Fruit fly (Drosophila melanogaster) whole organism, embryonic: ENCODE results near the gene CG3448.

Source experiments
- Abd-B ChIP-seq: fragments of 200-800 bp; sonication (Bioruptor generic); optimal IDR thresholded peaks from 2 replicates; lab custom pipeline; 2018; ENCODE audit warnings: missing biosample characterization, mild to moderate bottlenecking, missing genetic modification characterization, moderate library complexity
- Adf1 ChIP-seq: fragments of 200-800 bp; sonication (Bioruptor generic); IDR thresholded peaks from 2 replicates; pipeline ENCODE4 v1.3.6; 2022; ENCODE audit warnings: missing biosample characterization, missing genetic modification characterization
- Antp ChIP-seq: fragments of 200-800 bp; sonication (Bioruptor generic); optimal IDR thresholded peaks from 3 replicates; lab custom pipeline; 2016; ENCODE audit warnings: missing biosample characterization, missing genetic modification characterization
- Bgb ChIP-seq: fragments of 200-800 bp; sonication (Bioruptor generic); IDR thresholded peaks from 2 replicates; pipeline ENCODE4 v1.3.6; 2022; ENCODE audit warnings: missing biosample characterization, missing genetic modification characterization; ENCODE audit not compliant: partially characterized antibody
- CG1024 ChIP-seq: fragments of 200-800 bp; sonication (Bioruptor generic); IDR thresholded peaks from 2 replicates; pipeline ENCODE4 v1.3.6; 2022; ENCODE audit warnings: missing biosample characterization, missing genetic modification characterization
- CG10274 ChIP-seq: fragments of 200-800 bp; sonication (Bioruptor generic); optimal IDR thresholded peaks from 3 replicates; lab custom pipeline; 2017; ENCODE audit warnings: missing biosample characterization, mild to moderate bottlenecking, missing genetic modification characterization
- CG10431 ChIP-seq: fragments of 200-800 bp; sonication (Bioruptor generic); optimal IDR thresholded peaks from 3 replicates; lab custom pipeline; 2018; ENCODE audit warnings: missing biosample characterization, mild to moderate bottlenecking, missing genetic modification characterization
- CG10565 ChIP-seq: fragments of 200-800 bp; sonication (Bioruptor generic); optimal IDR thresholded peaks from 3 replicates; lab custom pipeline; 2016; ENCODE audit warnings: missing biosample characterization, mild to moderate bottlenecking, missing genetic modification characterization
- CG12155 ChIP-seq: fragments of 200-800 bp; sonication (Bioruptor generic); optimal IDR thresholded peaks from 3 replicates; lab custom pipeline; 2016; ENCODE audit warnings: missing biosample characterization, missing genetic modification characterization
- CG13624 ChIP-seq: fragments of 200-800 bp; sonication (Bioruptor generic); optimal IDR thresholded peaks from 2 replicates; lab custom pipeline; 2016; ENCODE audit warnings: missing biosample characterization, missing genetic modification characterization
- CG16815 ChIP-seq: fragments of 200-800 bp; sonication (Bioruptor generic); optimal IDR thresholded peaks from 3 replicates; lab custom pipeline; 2017; ENCODE audit warnings: missing biosample characterization, mild to moderate bottlenecking, missing genetic modification characterization
- CG17802 ChIP-seq: fragments of 200-800 bp; sonication (Bioruptor generic); optimal IDR thresholded peaks from 2 replicates; lab custom pipeline; 2018; ENCODE audit warnings: missing biosample characterization, mild to moderate bottlenecking, missing genetic modification characterization, moderate library complexity
- CG2120 ChIP-seq: fragments of 200-800 bp; sonication (Bioruptor generic); optimal IDR thresholded peaks from 3 replicates; lab custom pipeline; 2016; ENCODE audit warnings: missing biosample characterization, missing genetic modification characterization
- CG31388 ChIP-seq: fragments of 200-800 bp; sonication (Bioruptor generic); optimal IDR thresholded peaks from 2 replicates; lab custom pipeline; 2016; ENCODE audit warnings: missing biosample characterization, missing genetic modification characterization
- CG32772 ChIP-seq: fragments of 200-800 bp; sonication (Bioruptor generic); IDR thresholded peaks from 2 replicates; pipeline ENCODE4 v1.3.6; 2022; ENCODE audit warnings: missing biosample characterization, missing genetic modification characterization
- CG3726 ChIP-seq: fragments of 200-800 bp; sonication (Bioruptor generic); IDR thresholded peaks from 3 replicates; pipeline ENCODE4, ENCODE4 v1.3.6; 2022; ENCODE audit warnings: missing biosample characterization, missing genetic modification characterization
- CG4282 ChIP-seq: fragments of 200-800 bp; sonication (Bioruptor generic); optimal IDR thresholded peaks from 2 replicates; lab custom pipeline; 2016; ENCODE audit warnings: missing biosample characterization, missing genetic modification characterization
- CG43689 ChIP-seq: fragments of 200-800 bp; sonication (Bioruptor generic); IDR thresholded peaks from 2 replicates; pipeline ENCODE4 v1.3.6; 2022; ENCODE audit warnings: missing biosample characterization, missing genetic modification characterization
- CG6654 ChIP-seq: fragments of 200-800 bp; sonication (Bioruptor generic); optimal IDR thresholded peaks from 2 replicates; lab custom pipeline; 2017; ENCODE audit warnings: missing biosample characterization, mild to moderate bottlenecking, missing genetic modification characterization
- CG8388 ChIP-seq: fragments of 200-800 bp; sonication (Bioruptor generic); optimal IDR thresholded peaks from 2 replicates; lab custom pipeline; 2019; ENCODE audit warnings: missing biosample characterization, mild to moderate bottlenecking, missing genetic modification characterization, moderate library complexity
- CG8944 ChIP-seq: fragments of 200-800 bp; sonication (Bioruptor generic); optimal IDR thresholded peaks from 3 replicates; lab custom pipeline; 2016; ENCODE audit warnings: missing biosample characterization, missing genetic modification characterization
- CG9609 ChIP-seq: fragments of 200-800 bp; sonication (Bioruptor generic); optimal IDR thresholded peaks from 3 replicates; lab custom pipeline; 2016; ENCODE audit warnings: missing biosample characterization, missing genetic modification characterization
- CHES-1-like ChIP-seq: fragments of 200-800 bp; sonication (Bioruptor generic); optimal IDR thresholded peaks from 2 replicates; lab custom pipeline; 2016; ENCODE audit warnings: missing biosample characterization, missing genetic modification characterization
- Hand ChIP-seq: fragments of 200-800 bp; sonication (Bioruptor generic); optimal IDR thresholded peaks from 2 replicates; lab custom pipeline; 2017; ENCODE audit warnings: mild to moderate bottlenecking, missing biosample characterization, missing genetic modification reagents, missing genetic modification characterization
- Hsf ChIP-seq: fragments of 200-800 bp; sonication (Bioruptor generic); optimal IDR thresholded peaks from 3 replicates; lab custom pipeline; 2016; ENCODE audit warnings: missing biosample characterization, missing genetic modification characterization
- Lhr ChIP-seq: fragments of 200-800 bp; sonication (Bioruptor generic); optimal IDR thresholded peaks from 3 replicates; lab custom pipeline; 2017; ENCODE audit warnings: mild to moderate bottlenecking, missing biosample characterization, missing genetic modification reagents, missing genetic modification characterization
- Mes4 ChIP-seq: fragments of 200-800 bp; sonication (Bioruptor generic); optimal IDR thresholded peaks from 2 replicates; lab custom pipeline; 2016; ENCODE audit warnings: missing biosample characterization, missing genetic modification characterization
- Sin3A ChIP-seq: fragments of >200 bp; optimal IDR thresholded peaks from 2 replicates; lab custom pipeline; 2018
- Tbp ChIP-seq: fragments of >200 bp; optimal IDR thresholded peaks from 2 replicates; lab custom pipeline; 2018; ENCODE audit warnings: missing biosample characterization, missing genetic modification characterization
- abd-A ChIP-seq: fragments of 200-800 bp; sonication (Bioruptor generic); optimal IDR thresholded peaks from 3 replicates; lab custom pipeline; 2019; ENCODE audit warnings: missing biosample characterization, mild to moderate bottlenecking, missing genetic modification characterization, moderate library complexity
- ac ChIP-seq: fragments of 200-800 bp; sonication (Bioruptor generic); optimal IDR thresholded peaks from 3 replicates; lab custom pipeline; 2017; ENCODE audit warnings: missing biosample characterization, mild to moderate bottlenecking, missing genetic modification characterization
- ase ChIP-seq: fragments of 200-800 bp; sonication (Bioruptor generic); IDR thresholded peaks from 3 replicates; pipeline ENCODE4 v1.3.6; 2022; ENCODE audit warnings: missing biosample characterization, missing genetic modification characterization
- az2 ChIP-seq: fragments of 200-800 bp; sonication (Bioruptor generic); optimal IDR thresholded peaks from 3 replicates; lab custom pipeline; 2016; ENCODE audit warnings: missing biosample characterization, missing genetic modification characterization
- crc ChIP-seq: fragments of 200-800 bp; sonication (Bioruptor generic); optimal IDR thresholded peaks from 2 replicates; lab custom pipeline; 2016; ENCODE audit warnings: missing biosample characterization, missing genetic modification characterization
- ems ChIP-seq: fragments of 200-800 bp; sonication (Bioruptor generic); optimal IDR thresholded peaks from 3 replicates; lab custom pipeline; 2016; ENCODE audit warnings: missing biosample characterization, missing genetic modification characterization
- gem ChIP-seq: fragments of 200-800 bp; sonication (Bioruptor generic); optimal IDR thresholded peaks from 2 replicates; lab custom pipeline; 2019; ENCODE audit warnings: missing biosample characterization, mild to moderate bottlenecking, missing genetic modification characterization, moderate library complexity
- gsb-n ChIP-seq: fragments of 200-800 bp; sonication (Bioruptor generic); optimal IDR thresholded peaks from 3 replicates; lab custom pipeline; 2018; ENCODE audit warnings: missing biosample characterization, mild to moderate bottlenecking, missing genetic modification characterization
- ham ChIP-seq: fragments of 200-800 bp; sonication (Bioruptor generic); IDR thresholded peaks from 2 replicates; pipeline ENCODE4 v1.3.6; 2022; ENCODE audit warnings: missing biosample characterization, missing genetic modification characterization
- ind ChIP-seq: fragments of 200-800 bp; sonication (Bioruptor generic); optimal IDR thresholded peaks from 3 replicates; lab custom pipeline; 2016; ENCODE audit warnings: missing biosample characterization, missing genetic modification characterization
- kni ChIP-seq: fragments of 200-800 bp; sonication (Bioruptor generic); optimal IDR thresholded peaks from 3 replicates; lab custom pipeline; 2017; ENCODE audit warnings: mild to moderate bottlenecking, missing biosample characterization, missing genetic modification reagents, missing genetic modification characterization
- p53 ChIP-seq: fragments of 200-800 bp; sonication (Bioruptor generic); optimal IDR thresholded peaks from 2 replicates; lab custom pipeline; 2016; ENCODE audit warnings: missing biosample characterization, missing genetic modification characterization
- pros ChIP-seq: fragments of 200-800 bp; sonication (Bioruptor generic); optimal IDR thresholded peaks from 3 replicates; lab custom pipeline; 2019; ENCODE audit warnings: missing biosample characterization, mild to moderate bottlenecking, missing genetic modification characterization, moderate library complexity
- slou ChIP-seq: fragments of 200-800 bp; sonication (Bioruptor generic); optimal IDR thresholded peaks from 3 replicates; lab custom pipeline; 2016; ENCODE audit warnings: missing biosample characterization, missing genetic modification characterization
- sna ChIP-seq: fragments of 200-800 bp; sonication (Bioruptor generic); IDR thresholded peaks from 2 replicates; pipeline ENCODE4 v1.3.6; 2022; ENCODE audit warnings: missing biosample characterization, missing genetic modification characterization; ENCODE audit not compliant: partially characterized antibody
- stc ChIP-seq: fragments of 200-800 bp; sonication (Bioruptor generic); IDR thresholded peaks from 2 replicates; pipeline ENCODE4 v1.3.6; 2022; ENCODE audit warnings: missing biosample characterization, missing genetic modification characterization
- stwl ChIP-seq: fragments of 200-800 bp; sonication (Bioruptor generic); optimal IDR thresholded peaks from 3 replicates; lab custom pipeline; 2018; ENCODE audit warnings: missing biosample characterization, mild to moderate bottlenecking, missing genetic modification characterization, moderate library complexity
- tap ChIP-seq: fragments of 200-800 bp; optimal IDR thresholded peaks from 3 replicates; lab custom pipeline; 2019; ENCODE audit warnings: missing biosample characterization, mild to moderate bottlenecking, missing genetic modification characterization, moderate library complexity
- tgo ChIP-seq: fragments of 200-800 bp; sonication (Bioruptor generic); IDR thresholded peaks from 3 replicates; pipeline ENCODE4 v1.3.6; 2022; ENCODE audit warnings: missing biosample characterization, missing genetic modification characterization
- tin ChIP-seq: fragments of 200-800 bp; sonication (Bioruptor generic); optimal IDR thresholded peaks from 3 replicates; lab custom pipeline; 2016; ENCODE audit warnings: missing biosample characterization, missing genetic modification characterization
- tx ChIP-seq: fragments of 200-800 bp; sonication (Bioruptor generic); optimal IDR thresholded peaks from 2 replicates; lab custom pipeline; 2016; ENCODE audit warnings: missing biosample characterization, missing genetic modification characterization
- zfh2 ChIP-seq: fragments of 200-800 bp; sonication (Bioruptor generic); optimal IDR thresholded peaks from 2 replicates; lab custom pipeline; 2016; ENCODE audit warnings: missing biosample characterization, missing genetic modification characterization

CG3448 gene

DNA sequence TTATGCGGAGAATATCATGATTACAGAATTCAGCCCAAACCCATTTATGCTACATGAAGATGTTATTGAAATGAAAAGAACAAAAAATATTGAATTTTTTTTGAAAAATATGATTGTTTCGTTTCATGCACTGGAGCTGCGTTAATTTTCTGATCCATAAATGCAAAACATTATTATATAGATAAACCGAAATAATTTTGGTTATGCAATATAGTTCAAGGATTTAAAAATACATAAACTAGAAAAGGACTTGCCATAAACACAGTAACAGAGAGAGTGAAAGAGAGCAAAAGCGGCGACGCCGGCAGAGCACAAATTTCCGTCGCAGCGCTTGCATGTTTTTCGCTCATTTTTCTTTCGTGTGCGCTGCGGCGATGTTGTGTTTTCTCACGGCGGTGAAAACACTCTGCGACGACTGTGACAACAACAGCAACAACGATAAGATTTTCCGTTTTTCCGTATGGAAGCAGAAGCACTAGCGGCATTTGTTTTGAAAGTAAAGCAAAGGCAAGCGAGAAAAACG, 10.9 kb upstream of the CG3448 start (continued):
- TF ChIP-seq CG10431 (GFP tag; lab: Kevin White, UChicago) (peak; percentile 79), Antp (GFP tag; lab: Kevin White, UChicago) (peak; percentile 48), slou (no peak), Tbp (no peak), stwl (tag; lab: Kevin White, UChicago) (peak; percentile 12), Sin3A (no peak), tap (tag; lab: Kevin White, UChicago) (peak; percentile 86), CG10565 (peak; percentile 28), CG8944 (GFP tag; lab: Kevin White, UChicago) (peak; percentile 51), ase (GFP tag; lab: Robert Waterston, UW) (no peak), Abd-B (peak; percentile 59), gem (tag; lab: Kevin White, UChicago) (peak; percentile 97), pros (GFP tag; lab: Kevin White, UChicago) (peak; percentile 75), CG17802 (tag; lab: Kevin White, UChicago) (peak; percentile 42), CG8388 (GFP tag; lab: Kevin White, UChicago) (peak; percentile 94), az2 (GFP tag; lab: Kevin White, UChicago) (peak; percentile 84), CG4282 (no peak), ind (GFP tag; lab: Kevin White, UChicago) (peak; percentile 65), ham (0 out of 2 replicates have a peak, but pooled peaks have one; percentile 34), zfh2 (peak; percentile 58), CG3726 (no peak), CG13624 (GFP tag; lab: Kevin White, UChicago) (peak; percentile 63), p53 (peak; percentile 60), CG43689 (GFP tag; lab: Robert Waterston, UW) (no peak), Lhr (GFP tag; lab: Kevin White, UChicago) (peak; percentile 75), tin (peak; percentile 86), CG16815 (peak; percentile 70), Hsf (GFP tag; lab: Kevin White, UChicago) (peak; percentile 86), CG10274 (peak; percentile 51), tgo (GFP tag; lab: Robert Waterston, UW) (peak; percentile 72), CHES-1-like (peak; percentile 69), CG9609 (GFP tag; lab: Kevin White, UChicago) (peak; percentile 42), Bgb (GFP tag; lab: Robert Waterston, UW) (peak; percentile 36; the same call in 1 of the 2 replicates), Hand (GFP tag; lab: Kevin White, UChicago) (peak; percentile 85), Mes4 (peak; percentile 65), CG32772 (peak; percentile 40; the same call in 1 of the 2 replicates), tx (GFP tag; lab: Kevin White, UChicago) (peak; percentile 59), CG12155 (GFP tag; lab: Kevin White, UChicago) (peak; percentile 59), CG1024 (GFP tag; lab: Robert Waterston, UW) (peak; percentile 9; the same call in 1 of the 2 replicates), ac (GFP tag; lab: Kevin White, UChicago) (peak; percentile 78), CG31388 (GFP tag; lab: Kevin White, UChicago) (no peak), CG2120 (peak; percentile 82), ems (GFP tag; lab: Kevin White, UChicago) (peak; percentile 87), abd-A (peak; percentile 32), sna (GFP tag; lab: Robert Waterston, UW) (peak; percentile 58; the same call in 1 of the 2 replicates), gsb-n (tag; lab: Kevin White, UChicago) (peak; percentile 91), stc (GFP tag; lab: Robert Waterston, UW) (peak; percentile 82), crc (peak; percentile 63), CG6654 (peak; percentile 64), Adf1 (GFP tag; lab: Robert Waterston, UW) (peak; percentile 83), kni (peak; percentile 31)
